Worm (Caenorhabditis elegans) whole organism, young adult: ENCODE data around the gene ref-1.

Source experiments
- B0019.2 ChIP-seq: fragments of 200-800 bp; sonication (Bioruptor generic); conservative IDR thresholded peaks from 2 replicates; pipeline ENCODE4 v1.3.6; 2022; ENCODE audit warnings: missing genetic modification reagents, missing genetic modification characterization, missing compliant biosample characterization
- B0261.1 ChIP-seq: sonication (generic microtip); optimal IDR thresholded peaks from 2 replicates; lab custom pipeline; 2016; ENCODE audit warnings: mild to moderate bottlenecking, missing genetic modification characterization, moderate library complexity, missing compliant biosample characterization
- B0336.3 ChIP-seq: fragments of 200-800 bp; sonication (Bioruptor generic); IDR thresholded peaks from 2 replicates; pipeline ENCODE4 v1.3.6; 2022; ENCODE audit warnings: missing genetic modification characterization, missing compliant biosample characterization
- F33H1.4 ChIP-seq: fragments of 200-800 bp; sonication (Bioruptor generic); IDR thresholded peaks from 2 replicates; pipeline ENCODE4 v1.3.6; 2022; ENCODE audit warnings: missing genetic modification reagents, missing genetic modification characterization, missing compliant biosample characterization
- F39B2.1 ChIP-seq: fragments of 200-800 bp; sonication (Bioruptor generic); IDR thresholded peaks from 2 replicates; pipeline ENCODE4 v1.3.6; 2022; ENCODE audit warnings: missing genetic modification reagents, missing genetic modification characterization, missing compliant biosample characterization
- F57C9.4 ChIP-seq: sonication (generic microtip); optimal IDR thresholded peaks from 2 replicates; lab custom pipeline; 2017; ENCODE audit warnings: mild to moderate bottlenecking, missing genetic modification characterization, missing compliant biosample characterization
- Y67H2A.10 ChIP-seq: fragments of 200-800 bp; sonication (Bioruptor generic); conservative IDR thresholded peaks from 2 replicates; pipeline ENCODE4 v1.3.6; 2022; ENCODE audit warnings: missing genetic modification reagents, missing genetic modification characterization, missing compliant biosample characterization
- akir-1 ChIP-seq: fragments of 200-800 bp; sonication (Bioruptor generic); optimal IDR thresholded peaks from 2 replicates; lab custom pipeline; 2018; ENCODE audit warnings: mild to moderate bottlenecking, missing genetic modification characterization, moderate library complexity, missing compliant biosample characterization
- aptf-3 ChIP-seq: fragments of 200-800 bp; sonication (Bioruptor generic); IDR thresholded peaks from 2 replicates; pipeline ENCODE4 v1.3.6; 2022; ENCODE audit warnings: missing genetic modification characterization, missing compliant biosample characterization
- attf-6 ChIP-seq: fragments of 200-800 bp; sonication (Bioruptor generic); IDR thresholded peaks from 2 replicates; pipeline ENCODE4 v1.3.6; 2022; ENCODE audit warnings: missing genetic modification reagents, missing genetic modification characterization, missing compliant biosample characterization
- cebp-1 ChIP-seq, 2 experiments: fragments of 200-800 bp in 1 of 2; sonication (Bioruptor generic) in 1 of 2; sonication (generic microtip) in 1 of 2; IDR thresholded peaks in 1 of 2; optimal IDR thresholded peaks in 1 of 2; 2 replicates each; pipeline versions ENCODE4 v1.3.6 to Lab custom; 2017 to 2022; ENCODE audit warnings: missing compliant biosample characterization in 2 of 2, missing genetic modification characterization in 2 of 2, mild to moderate bottlenecking in 1 of 2, missing genetic modification reagents in 1 of 2, moderate library complexity in 1 of 2
- ceh-79 ChIP-seq: sonication (generic microtip); optimal IDR thresholded peaks from 2 replicates; lab custom pipeline; 2017; ENCODE audit warnings: mild to moderate bottlenecking, missing genetic modification characterization, missing compliant biosample characterization
- chd-7 ChIP-seq: sonication (generic microtip); optimal IDR thresholded peaks from 2 replicates; lab custom pipeline; 2016; ENCODE audit warnings: mild to moderate bottlenecking, missing genetic modification characterization, moderate library complexity, missing compliant biosample characterization
- die-1 ChIP-seq: sonication (generic microtip); optimal IDR thresholded peaks from 2 replicates; lab custom pipeline; 2016; ENCODE audit warnings: missing genotype, mild to moderate bottlenecking, missing genetic modification characterization, missing compliant biosample characterization
- dox-1 ChIP-seq: fragments of 200-800 bp; sonication (Bioruptor generic); IDR thresholded peaks from 2 replicates; pipeline ENCODE4 v1.3.6; 2022; ENCODE audit warnings: missing genetic modification reagents, missing genetic modification characterization, missing compliant biosample characterization
- dpff-1 ChIP-seq: sonication (generic microtip); optimal IDR thresholded peaks from 2 replicates; lab custom pipeline; 2017; ENCODE audit warnings: mild to moderate bottlenecking, missing genetic modification characterization, missing compliant biosample characterization
- egrh-3 ChIP-seq: fragments of 200-800 bp; sonication (Bioruptor generic); IDR thresholded peaks from 2 replicates; pipeline ENCODE4 v1.3.6; 2022; ENCODE audit warnings: missing genetic modification reagents, missing genetic modification characterization, missing compliant biosample characterization
- hlh-12 ChIP-seq: sonication (generic microtip); optimal IDR thresholded peaks from 2 replicates; lab custom pipeline; 2016; ENCODE audit warnings: missing genetic modification characterization, missing compliant biosample characterization
- lin-35 ChIP-seq, 3 experiments: fragments of 150-350 bp in 2 of 3; sonication (generic microtip) in 1 of 3; optimal IDR thresholded peaks; 2 replicates each; lab custom pipeline; 2014 to 2018; ENCODE audit warnings: missing biosample characterization in 3 of 3, missing genetic modification characterization in 3 of 3, missing genetic modification reagents in 3 of 3
- lir-1 ChIP-seq: fragments of 200-800 bp; sonication (Bioruptor generic); conservative IDR thresholded peaks from 2 replicates; pipeline ENCODE4 v1.3.6; 2022; ENCODE audit warnings: missing genetic modification reagents, missing genetic modification characterization, missing compliant biosample characterization
- lsl-1 ChIP-seq: fragments of 200-800 bp; sonication (Bioruptor generic); optimal IDR thresholded peaks from 2 replicates; lab custom pipeline; 2018; ENCODE audit warnings: mild to moderate bottlenecking, missing genetic modification characterization, moderate library complexity, missing compliant biosample characterization
- madf-10 ChIP-seq: sonication (generic microtip); optimal IDR thresholded peaks from 2 replicates; lab custom pipeline; 2016; ENCODE audit warnings: mild to moderate bottlenecking, missing genetic modification characterization, missing compliant biosample characterization
- madf-8 ChIP-seq: fragments of 200-800 bp; sonication (Bioruptor generic); conservative IDR thresholded peaks from 2 replicates; pipeline ENCODE4 v1.3.6; 2022; ENCODE audit warnings: missing genetic modification reagents, missing genetic modification characterization, missing compliant biosample characterization
- mcd-1 ChIP-seq: fragments of 200-800 bp; sonication (Bioruptor generic); IDR thresholded peaks from 2 replicates; pipeline ENCODE4 v1.3.6; 2022; ENCODE audit warnings: missing genetic modification reagents, missing genetic modification characterization, missing compliant biosample characterization
- mes-4 ChIP-seq: sonication (generic microtip); optimal IDR thresholded peaks from 2 replicates; lab custom pipeline; 2016; ENCODE audit warnings: missing genotype, missing genetic modification characterization, missing compliant biosample characterization
- nfya-1 ChIP-seq: sonication (generic microtip); optimal IDR thresholded peaks from 2 replicates; lab custom pipeline; 2017; ENCODE audit warnings: antibody characterized with exemption, missing compliant biosample characterization, missing genetic modification characterization, borderline replicate concordance; ENCODE audit not compliant: insufficient read depth
- nfya-2 ChIP-seq: fragments of 200-800 bp; sonication (Bioruptor generic); IDR thresholded peaks from 2 replicates; pipeline ENCODE4 v1.3.6; 2022; ENCODE audit warnings: missing genetic modification reagents, missing genetic modification characterization, missing compliant biosample characterization
- nhr-120 ChIP-seq: fragments of 200-800 bp; sonication (Bioruptor generic); IDR thresholded peaks from 2 replicates; pipeline ENCODE4 v1.3.6; 2022; ENCODE audit warnings: missing genetic modification characterization, missing compliant biosample characterization
- nhr-80 ChIP-seq: sonication (generic microtip); optimal IDR thresholded peaks from 2 replicates; lab custom pipeline; 2016; ENCODE audit warnings: missing genetic modification characterization, missing compliant biosample characterization
- rcor-1 ChIP-seq: fragments of 200-800 bp; sonication (Bioruptor generic); IDR thresholded peaks from 2 replicates; pipeline ENCODE4 v1.3.6; 2022; ENCODE audit warnings: missing genetic modification reagents, missing genetic modification characterization, missing compliant biosample characterization
- repo-1 ChIP-seq: sonication (generic microtip); optimal IDR thresholded peaks from 2 replicates; lab custom pipeline; 2017; ENCODE audit warnings: mild to moderate bottlenecking, missing genetic modification characterization, missing compliant biosample characterization
- sdz-38 ChIP-seq: sonication (generic microtip); optimal IDR thresholded peaks from 2 replicates; lab custom pipeline; 2016; ENCODE audit warnings: missing genotype, missing genetic modification characterization, missing compliant biosample characterization
- tbp1 ChIP-seq: fragments of 200-800 bp; sonication (Bioruptor generic); optimal IDR thresholded peaks from 2 replicates; lab custom pipeline; 2018; ENCODE audit warnings: mild to moderate bottlenecking, missing genetic modification characterization, missing compliant biosample characterization
- tbx-9 ChIP-seq: sonication (generic microtip); optimal IDR thresholded peaks from 2 replicates; lab custom pipeline; 2016; ENCODE audit warnings: borderline replicate concordance, missing genetic modification characterization, inconsistent platforms, missing compliant biosample characterization
- unc-62 ChIP-seq: fragments of 150-350 bp; optimal IDR thresholded peaks from 2 replicates; lab custom pipeline; 2014; ENCODE audit warnings: missing biosample characterization, missing genetic modification reagents, missing genetic modification characterization
- xnd-1 ChIP-seq: sonication (generic microtip); optimal IDR thresholded peaks from 2 replicates; lab custom pipeline; 2016; ENCODE audit warnings: missing genotype, missing genetic modification reagents, missing genetic modification characterization, missing compliant biosample characterization
- zfh-2 ChIP-seq: fragments of 200-800 bp; sonication (Bioruptor generic); conservative IDR thresholded peaks from 2 replicates; pipeline ENCODE4 v1.3.6; 2022; ENCODE audit warnings: missing genetic modification reagents, missing genetic modification characterization, missing compliant biosample characterization
- ztf-22 ChIP-seq: fragments of 200-800 bp; sonication (Bioruptor generic); optimal IDR thresholded peaks from 2 replicates; lab custom pipeline; 2018; ENCODE audit warnings: mild to moderate bottlenecking, missing genetic modification characterization, moderate library complexity, missing compliant biosample characterization
- ztf-26 ChIP-seq: sonication (generic microtip); optimal IDR thresholded peaks from 2 replicates; lab custom pipeline; 2017; ENCODE audit warnings: missing genetic modification characterization, missing compliant biosample characterization
- ztf-3 ChIP-seq: fragments of 200-800 bp; sonication (Bioruptor generic); optimal IDR thresholded peaks from 2 replicates; lab custom pipeline; 2018; ENCODE audit warnings: mild to moderate bottlenecking, missing genetic modification characterization, missing compliant biosample characterization

The ref-1 gene

ce11 chrII:10197091-10197675, 21.1 kb upstream of the ref-1 start, which contains the start of gene R05H5.3 (continued):
- TF ChIP-seq unc-62 (GFP tag; lab: Kevin White, UChicago) (no peak), B0261.1 (no peak), sdz-38 (tag; lab: Kevin White, UChicago) (no peak), dpff-1 (tag; lab: Kevin White, UChicago) (no peak), F33H1.4 (GFP tag; lab: Robert Waterston, UW) (peak; percentile 79), lsl-1 (GFP tag; lab: Kevin White, UChicago) (peak; percentile 80), ztf-22 (no peak), egrh-3 (GFP tag; lab: Robert Waterston, UW) (peak; percentile 64), B0336.3 (GFP tag; lab: Robert Waterston, UW) (no peak), die-1 (tag; lab: Kevin White, UChicago) (no peak), tbx-9 (tag; lab: Kevin White, UChicago) (no peak), zfh-2 (GFP tag; lab: Robert Waterston, UW) (no peak), lin-35 (GFP tag; optimal IDR thresholded peaks at IDR 0.05; lab: Kevin White, UChicago) (peak in 1 of 3 experiments; percentile 75), F57C9.4 (tag; lab: Kevin White, UChicago) (no peak), repo-1 (tag; lab: Kevin White, UChicago) (no peak), ceh-79 (tag; lab: Kevin White, UChicago) (no peak), F39B2.1 (no peak), attf-6 (GFP tag; lab: Robert Waterston, UW) (peak; percentile 49; the same call in 1 of the 2 replicates), nfya-2 (GFP tag; lab: Robert Waterston, UW) (no peak), cebp-1 (GFP tag; IDR thresholded peaks at IDR 0.05; lab: Robert Waterston, UW) (no peak; the same call in 1 of the 2 replicates), cebp-1 (tag; optimal IDR thresholded peaks at IDR 0.05; lab: Kevin White, UChicago) (no peak), nhr-120 (GFP tag; lab: Robert Waterston, UW) (no peak), dox-1 (GFP tag; lab: Robert Waterston, UW) (no peak), hlh-12 (tag; lab: Kevin White, UChicago) (no peak), akir-1 (GFP tag; lab: Kevin White, UChicago) (no peak), madf-8 (GFP tag; lab: Robert Waterston, UW) (peak; percentile 91), B0019.2 (GFP tag; lab: Robert Waterston, UW) (peak; percentile 90), mcd-1 (peak; percentile 90), nfya-1 (no peak), rcor-1 (GFP tag; lab: Robert Waterston, UW) (no peak; the same call in 1 of the 2 replicates), madf-10 (tag; lab: Kevin White, UChicago) (peak; percentile 40), tbp1 (GFP tag; lab: Kevin White, UChicago) (peak; percentile 57), ztf-26 (tag; lab: Kevin White, UChicago) (no peak), lir-1 (GFP tag; lab: Robert Waterston, UW) (peak; percentile 62; the same call in 1 of the 2 replicates), aptf-3 (GFP tag; lab: Robert Waterston, UW) (no peak), xnd-1 (tag; lab: Kevin White, UChicago) (peak; percentile 81)

- TF ChIP-seq Y67H2A.10 (GFP tag; lab: Robert Waterston, UW), result no peak
- no peak for TF ChIP-seq chd-7
- TF ChIP-seq B0336.3 (GFP tag; lab: Robert Waterston, UW), result peak; percentile 38; the same call in 1 of the 2 replicates
- no peak for TF ChIP-seq mes-4 (tag; lab: Kevin White, UChicago)
- TF ChIP-seq nhr-80, result no peak
- TF ChIP-seq ztf-3, result no peak
- no peak for TF ChIP-seq ztf-26 (tag; lab: Kevin White, UChicago)
- TF ChIP-seq, all 124 proteins: peak for 1
Observed at ce11 chrII:10198486-10198885, 19.8 kb upstream of the ref-1 start.
